Worm (Caenorhabditis elegans) whole organism, early embryonic: ENCODE results near the gene C25F9.11.

Source experiments
- F13C5.2 ChIP-seq: sonication (generic microtip); optimal IDR thresholded peaks from 2 replicates; lab custom pipeline; 2017; ENCODE audit warnings: mild to moderate bottlenecking, missing genetic modification characterization, inconsistent platforms, missing compliant biosample characterization
- flt-1 ChIP-seq: fragments of 200-800 bp; sonication (Bioruptor generic); IDR thresholded peaks from 2 replicates; pipeline ENCODE4 v1.3.6; 2022; ENCODE audit warnings: missing genetic modification characterization, missing compliant biosample characterization
- tra-4 ChIP-seq: sonication (generic microtip); optimal IDR thresholded peaks from 2 replicates; lab custom pipeline; 2017; ENCODE audit warnings: missing genetic modification characterization, missing compliant biosample characterization

- TF ChIP-seq flt-1 (GFP tag; lab: Robert Waterston, UW) (no peak), F13C5.2 (tag; lab: Kevin White, UChicago) (no peak), tra-4 (tag; lab: Kevin White, UChicago) (no peak)
These were observed 22.8 kb upstream of the C25F9.11 start, which contains the start of the genes Y43F8B.13 and Y43F8B.14 for ce11 chrV:19455650-19456049.
